Fruit fly (Drosophila melanogaster) whole organism, embryonic: Measurements from ENCODE around the gene Rtca.
A peak's percentile ranks its signal among the peaks of the same experiment; 100 is the strongest.

Experiments
- Abd-B ChIP-seq: fragments of 200-800 bp; sonication (Bioruptor generic); optimal IDR thresholded peaks from 2 replicates; lab custom pipeline; 2018; ENCODE audit warnings: missing biosample characterization, mild to moderate bottlenecking, missing genetic modification characterization, moderate library complexity
- Ada2b ChIP-seq: fragments of 200-800 bp; sonication (Bioruptor generic); IDR thresholded peaks from 2 replicates; pipeline ENCODE4 v1.3.6; 2022; ENCODE audit warnings: missing biosample characterization, missing genetic modification characterization
- Aef1 ChIP-seq: fragments of 200-800 bp; sonication (Bioruptor generic); IDR thresholded peaks from 3 replicates; pipeline ENCODE4 v1.3.6; 2022; ENCODE audit warnings: missing biosample characterization, missing genetic modification characterization
- CG10209 ChIP-seq: fragments of 200-800 bp; sonication (Bioruptor generic); optimal IDR thresholded peaks from 3 replicates; lab custom pipeline; 2017; ENCODE audit warnings: missing biosample characterization, mild to moderate bottlenecking, missing genetic modification characterization, missing genetic modification reagents
- CG10321 ChIP-seq: fragments of 200-800 bp; sonication (Bioruptor generic); IDR thresholded peaks from 2 replicates; pipeline ENCODE4 v1.3.6; 2022; ENCODE audit warnings: missing biosample characterization, missing genetic modification characterization
- CG12744 ChIP-seq: fragments of 200-800 bp; sonication (Bioruptor generic); optimal IDR thresholded peaks from 2 replicates; lab custom pipeline; 2016; ENCODE audit warnings: missing biosample characterization, missing genetic modification characterization
- CG12769 ChIP-seq: fragments of 200-800 bp; sonication (Bioruptor generic); optimal IDR thresholded peaks from 2 replicates; lab custom pipeline; 2019; ENCODE audit warnings: missing biosample characterization, mild to moderate bottlenecking, missing genetic modification characterization, moderate library complexity
- CG15514 ChIP-seq: fragments of 200-800 bp; sonication (Bioruptor generic); optimal IDR thresholded peaks from 3 replicates; lab custom pipeline; 2017; ENCODE audit warnings: missing biosample characterization, missing genetic modification characterization, mild to moderate bottlenecking, moderate library complexity, missing genetic modification reagents
- CG1602 ChIP-seq: fragments of 200-800 bp; sonication (Bioruptor generic); optimal IDR thresholded peaks from 3 replicates; lab custom pipeline; 2016; ENCODE audit warnings: missing biosample characterization, missing genetic modification characterization
- CG1647 ChIP-seq: fragments of 200-800 bp; sonication (Bioruptor generic); optimal IDR thresholded peaks from 3 replicates; lab custom pipeline; 2016; ENCODE audit warnings: missing biosample characterization, missing genetic modification characterization
- CG17186 ChIP-seq: fragments of 200-800 bp; sonication (Bioruptor generic); optimal IDR thresholded peaks from 3 replicates; lab custom pipeline; 2017; ENCODE audit warnings: missing biosample characterization, missing genetic modification reagents, missing genetic modification characterization
- CG17802 ChIP-seq: fragments of 200-800 bp; sonication (Bioruptor generic); optimal IDR thresholded peaks from 2 replicates; lab custom pipeline; 2018; ENCODE audit warnings: missing biosample characterization, mild to moderate bottlenecking, missing genetic modification characterization, moderate library complexity
- CG1792 ChIP-seq: fragments of 200-800 bp; sonication (Bioruptor generic); optimal IDR thresholded peaks from 2 replicates; lab custom pipeline; 2016; ENCODE audit warnings: missing biosample characterization, missing genetic modification characterization
- CG2199 ChIP-seq: fragments of 200-800 bp; sonication (Bioruptor generic); IDR thresholded peaks from 3 replicates; pipeline ENCODE4 v1.3.6; 2022; ENCODE audit warnings: missing biosample characterization, missing genetic modification characterization
- CG2712 ChIP-seq: fragments of 200-800 bp; optimal IDR thresholded peaks from 3 replicates; lab custom pipeline; 2019; ENCODE audit warnings: missing biosample characterization, mild to moderate bottlenecking, missing genetic modification characterization, moderate library complexity
- CG2889 ChIP-seq: fragments of 200-800 bp; sonication (Bioruptor generic); IDR thresholded peaks from 3 replicates; pipeline ENCODE4 v1.3.6; 2022; ENCODE audit warnings: missing biosample characterization, missing genetic modification characterization
- CG3281 ChIP-seq: fragments of 200-800 bp; sonication (Bioruptor generic); optimal IDR thresholded peaks from 3 replicates; lab custom pipeline; 2017; ENCODE audit warnings: missing biosample characterization, mild to moderate bottlenecking, missing genetic modification characterization
- CG6254 ChIP-seq: fragments of 200-800 bp; sonication (Bioruptor generic); optimal IDR thresholded peaks from 3 replicates; lab custom pipeline; 2017; ENCODE audit warnings: mild to moderate bottlenecking, missing biosample characterization, missing genetic modification reagents, missing genetic modification characterization
- CG6272 ChIP-seq: fragments of 200-800 bp; sonication (Bioruptor generic); IDR thresholded peaks from 2 replicates; pipeline ENCODE4 v1.3.6; 2022; ENCODE audit warnings: missing biosample characterization, missing genetic modification characterization
- CG7357 ChIP-seq: fragments of 200-800 bp; sonication (Bioruptor generic); IDR thresholded peaks from 3 replicates; pipeline ENCODE4 v1.3.6; 2022; ENCODE audit warnings: missing biosample characterization, missing genetic modification characterization
- CG7372 ChIP-seq: fragments of 200-800 bp; sonication (Bioruptor generic); IDR thresholded peaks from 2 replicates; pipeline ENCODE4 v1.3.6; 2022; ENCODE audit warnings: missing biosample characterization, missing genetic modification characterization
- CoRest ChIP-seq: fragments of 200-800 bp; sonication (Bioruptor generic); optimal IDR thresholded peaks from 3 replicates; lab custom pipeline; 2018; ENCODE audit warnings: missing biosample characterization, mild to moderate bottlenecking, missing genetic modification characterization, moderate library complexity
- Doc2 ChIP-seq: fragments of 200-800 bp; sonication (Bioruptor generic); IDR thresholded peaks from 2 replicates; pipeline ENCODE4 v1.3.6; 2022; ENCODE audit warnings: missing biosample characterization, missing genetic modification characterization
- E2f1 ChIP-seq: fragments of 200-800 bp; sonication (Bioruptor generic); IDR thresholded peaks from 2 replicates; pipeline ENCODE4 v1.3.6; 2022; ENCODE audit warnings: missing biosample characterization, missing genetic modification characterization
- Fer1 ChIP-seq: fragments of 200-800 bp; sonication (Bioruptor generic); optimal IDR thresholded peaks from 2 replicates; lab custom pipeline; 2017; ENCODE audit warnings: missing biosample characterization, mild to moderate bottlenecking, missing genetic modification characterization
- Fer3 ChIP-seq: fragments of 200-800 bp; sonication (Bioruptor generic); optimal IDR thresholded peaks from 2 replicates; lab custom pipeline; 2018; ENCODE audit warnings: missing biosample characterization, mild to moderate bottlenecking, missing genetic modification characterization, moderate library complexity
- HmgZ ChIP-seq: fragments of 200-800 bp; sonication (Bioruptor generic); optimal IDR thresholded peaks from 2 replicates; lab custom pipeline; 2018; ENCODE audit warnings: missing biosample characterization, mild to moderate bottlenecking, missing genetic modification characterization
- Lim3 ChIP-seq: fragments of 200-800 bp; sonication (Bioruptor generic); IDR thresholded peaks from 2 replicates; pipeline ENCODE4 v1.3.6; 2022; ENCODE audit warnings: missing biosample characterization, missing genetic modification characterization
- Nf-YB ChIP-seq: fragments of 200-800 bp; sonication (Bioruptor generic); optimal IDR thresholded peaks from 3 replicates; lab custom pipeline; 2019; ENCODE audit warnings: missing biosample characterization, mild to moderate bottlenecking, missing genetic modification characterization, moderate library complexity
- Ravus ChIP-seq: fragments of 200-800 bp; sonication (Bioruptor generic); IDR thresholded peaks from 2 replicates; pipeline ENCODE4 v1.3.6; 2022; ENCODE audit warnings: missing biosample characterization, missing genetic modification characterization
- Sox100B ChIP-seq: fragments of 200-800 bp; sonication (Bioruptor generic); optimal IDR thresholded peaks from 3 replicates; lab custom pipeline; 2018; ENCODE audit warnings: missing biosample characterization, mild to moderate bottlenecking, missing genetic modification characterization
- Taf1 ChIP-seq: fragments of 200-800 bp; sonication (Bioruptor generic); IDR thresholded peaks from 2 replicates; pipeline ENCODE4 v1.3.6; 2022; ENCODE audit warnings: missing biosample characterization, missing genetic modification characterization
- ab ChIP-seq: fragments of 200-800 bp; sonication (Bioruptor generic); optimal IDR thresholded peaks from 2 replicates; lab custom pipeline; 2016; ENCODE audit warnings: missing biosample characterization, missing genetic modification characterization
- crp ChIP-seq, 2 experiments: fragments of 200-800 bp; sonication (Bioruptor generic); optimal IDR thresholded peaks; 2 replicates in 1 of 2; 3 replicates in 1 of 2; lab custom pipeline; 2017; ENCODE audit warnings: missing biosample characterization in 2 of 2, missing genetic modification characterization in 2 of 2, mild to moderate bottlenecking in 1 of 2, moderate library complexity in 1 of 2
- dysf ChIP-seq: fragments of 200-800 bp; sonication (Bioruptor generic); IDR thresholded peaks from 3 replicates; pipeline ENCODE4 v1.3.6; 2022; ENCODE audit warnings: missing biosample characterization, missing genetic modification characterization
- eve ChIP-seq, 2 experiments: fragments of >200 bp; optimal IDR thresholded peaks; 2 replicates each; lab custom pipeline; 2017; ENCODE audit warnings: missing biosample characterization in 2 of 2, missing genetic modification characterization in 2 of 2
- gfzf ChIP-seq: fragments of 200-800 bp; sonication (Bioruptor generic); optimal IDR thresholded peaks from 2 replicates; lab custom pipeline; 2016; ENCODE audit warnings: missing biosample characterization, mild to moderate bottlenecking, missing genetic modification characterization, moderate library complexity
- jumu ChIP-seq: fragments of 200-800 bp; sonication (Bioruptor generic); optimal IDR thresholded peaks from 3 replicates; lab custom pipeline; 2016; ENCODE audit warnings: missing biosample characterization, missing genetic modification characterization
- kay ChIP-seq: fragments of 200-800 bp; sonication (Bioruptor generic); optimal IDR thresholded peaks from 2 replicates; lab custom pipeline; 2016; ENCODE audit warnings: missing biosample characterization, missing genetic modification characterization
- luna ChIP-seq: fragments of 200-800 bp; sonication (Bioruptor generic); optimal IDR thresholded peaks from 2 replicates; lab custom pipeline; 2016; ENCODE audit warnings: missing biosample characterization, missing genetic modification characterization
- maf-S ChIP-seq: fragments of 200-800 bp; sonication (Bioruptor generic); optimal IDR thresholded peaks from 2 replicates; lab custom pipeline; 2016; ENCODE audit warnings: missing biosample characterization, missing genetic modification characterization
- nmo ChIP-seq: fragments of 200-800 bp; sonication (Bioruptor generic); optimal IDR thresholded peaks from 2 replicates; lab custom pipeline; 2018; ENCODE audit warnings: missing biosample characterization, mild to moderate bottlenecking, missing genetic modification characterization, moderate library complexity
- nom ChIP-seq: fragments of 200-800 bp; sonication (Bioruptor generic); optimal IDR thresholded peaks from 2 replicates; lab custom pipeline; 2017; ENCODE audit warnings: missing biosample characterization, missing genetic modification characterization, mild to moderate bottlenecking, moderate library complexity, missing genetic modification reagents
- org-1 ChIP-seq: fragments of 200-800 bp; sonication (Bioruptor generic); optimal IDR thresholded peaks from 2 replicates; lab custom pipeline; 2017; ENCODE audit warnings: missing biosample characterization, missing genetic modification characterization
- sima ChIP-seq: fragments of 200-800 bp; sonication (Bioruptor generic); optimal IDR thresholded peaks from 2 replicates; lab custom pipeline; 2016; ENCODE audit warnings: missing biosample characterization, missing genetic modification characterization
- sob ChIP-seq: fragments of 200-800 bp; sonication (Bioruptor generic); IDR thresholded peaks from 2 replicates; pipeline ENCODE4 v1.3.6; 2022; ENCODE audit warnings: missing biosample characterization, missing genetic modification characterization
- sug ChIP-seq: fragments of 200-800 bp; optimal IDR thresholded peaks from 2 replicates; lab custom pipeline; 2019; ENCODE audit warnings: missing biosample characterization, mild to moderate bottlenecking, missing genetic modification characterization, moderate library complexity
- tap ChIP-seq: fragments of 200-800 bp; optimal IDR thresholded peaks from 3 replicates; lab custom pipeline; 2019; ENCODE audit warnings: missing biosample characterization, mild to moderate bottlenecking, missing genetic modification characterization, moderate library complexity
- toy ChIP-seq: fragments of 200-800 bp; sonication (Bioruptor generic); IDR thresholded peaks from 2 replicates; pipeline ENCODE4 v1.3.6; 2022; ENCODE audit warnings: missing biosample characterization, missing genetic modification characterization
- trem ChIP-seq: fragments of 200-800 bp; optimal IDR thresholded peaks from 3 replicates; lab custom pipeline; 2019; ENCODE audit warnings: missing biosample characterization, mild to moderate bottlenecking, missing genetic modification characterization, moderate library complexity
- vnd ChIP-seq: fragments of 200-800 bp; sonication (Bioruptor generic); IDR thresholded peaks from 3 replicates; pipeline ENCODE4 v1.3.6; 2022; ENCODE audit warnings: missing biosample characterization, missing genetic modification characterization; ENCODE audit not compliant: partially characterized antibody

The Rtca gene

DNA sequence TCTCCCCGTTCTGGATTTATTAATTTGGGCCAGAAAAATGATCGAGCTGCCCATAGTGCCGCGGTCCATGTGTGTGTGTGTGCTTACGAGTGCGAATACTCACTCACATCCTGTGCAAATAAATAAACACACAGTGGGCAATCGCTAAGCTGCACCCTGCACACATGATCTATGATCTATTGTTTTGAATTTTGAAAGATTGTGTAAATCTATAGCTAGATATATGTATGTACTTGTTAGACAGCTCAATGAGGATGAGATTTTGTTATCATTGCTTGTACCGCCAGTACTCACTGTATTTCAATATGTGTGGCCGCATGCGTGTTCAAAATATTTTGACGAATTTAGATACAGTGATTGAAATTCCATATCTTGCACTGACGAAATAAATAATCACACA, 10.9 kb downstream of the Rtca start (continued):
- TF ChIP-seq CG7372 (GFP tag; lab: Robert Waterston, UW) (peak; percentile 57), CoRest (tag; lab: Kevin White, UChicago) (peak; percentile 51), CG2889 (peak; percentile 52; the same call in 1 of the 3 replicates), CG6254 (GFP tag; lab: Kevin White, UChicago) (no peak), CG10321 (GFP tag; lab: Robert Waterston, UW) (peak; percentile 42; the same call in 1 of the 2 replicates), CG3281 (GFP tag; lab: Kevin White, UChicago) (peak; percentile 79), sima (GFP tag; lab: Kevin White, UChicago) (no peak), Ada2b (peak; percentile 62), dysf (GFP tag; lab: Robert Waterston, UW) (peak; percentile 75), Abd-B (peak; percentile 7), CG1647 (GFP tag; lab: Kevin White, UChicago) (peak; percentile 25), Ravus (peak; percentile 23), Nf-YB (GFP tag; lab: Kevin White, UChicago) (no peak), CG2199 (GFP tag; lab: Robert Waterston, UW) (no peak), CG17186 (GFP tag; lab: Kevin White, UChicago) (no peak), maf-S (GFP tag; lab: Kevin White, UChicago) (no peak), Sox100B (GFP tag; lab: Kevin White, UChicago) (no peak), crp (GFP tag; optimal IDR thresholded peaks at IDR 0.05; lab: Kevin White, UChicago) (no peak), nmo (GFP tag; lab: Kevin White, UChicago) (peak; percentile 30), CG17802 (tag; lab: Kevin White, UChicago) (no peak), eve (GFP tag; optimal IDR thresholded peaks at IDR 0.05; lab: Kevin White, UChicago) (no peak), sob (GFP tag; lab: Robert Waterston, UW) (peak; percentile 77), CG2712 (peak; percentile 18), luna (GFP tag; lab: Kevin White, UChicago) (peak; percentile 21), tap (tag; lab: Kevin White, UChicago) (peak; percentile 22), jumu (GFP tag; lab: Kevin White, UChicago) (peak; percentile 2), toy (GFP tag; lab: Robert Waterston, UW) (peak; percentile 64; the same call in 1 of the 2 replicates), trem (no peak), CG10209 (peak; percentile 40), Lim3 (no peak), CG7357 (peak; percentile 56; the same call in 2 of the 3 replicates), CG15514 (peak; percentile 59), vnd (GFP tag; lab: Robert Waterston, UW) (no peak), CG1602 (GFP tag; lab: Kevin White, UChicago) (no peak), Fer3 (tag; lab: Kevin White, UChicago) (peak; percentile 77), CG12744 (GFP tag; lab: Kevin White, UChicago) (no peak), Fer1 (GFP tag; lab: Kevin White, UChicago) (peak; percentile 39), HmgZ (tag; lab: Kevin White, UChicago) (peak; percentile 39), CG1792 (GFP tag; lab: Kevin White, UChicago) (peak; percentile 12), CG12769 (tag; lab: Kevin White, UChicago) (peak; percentile 88), gfzf (GFP tag; lab: Kevin White, UChicago) (no peak), sug (tag; lab: Kevin White, UChicago) (peak; percentile 24), Doc2 (GFP tag; lab: Robert Waterston, UW) (no peak), E2f1 (GFP tag; lab: Robert Waterston, UW) (peak; percentile 51; the same call in 1 of the 2 replicates), Aef1 (peak; percentile 53; the same call in 2 of the 3 replicates), CG6272 (GFP tag; lab: Robert Waterston, UW) (no peak), nom (GFP tag; lab: Kevin White, UChicago) (peak; percentile 56), ab (GFP tag; lab: Kevin White, UChicago) (peak; percentile 59), org-1 (GFP tag; lab: Kevin White, UChicago) (peak; percentile 26), kay (GFP tag; lab: Kevin White, UChicago) (peak; percentile 16), Taf1 (GFP tag; lab: Robert Waterston, UW) (peak; percentile 69)
